ENCODE assay signal across 1 worm cellular context in the genomic region with DNA sequence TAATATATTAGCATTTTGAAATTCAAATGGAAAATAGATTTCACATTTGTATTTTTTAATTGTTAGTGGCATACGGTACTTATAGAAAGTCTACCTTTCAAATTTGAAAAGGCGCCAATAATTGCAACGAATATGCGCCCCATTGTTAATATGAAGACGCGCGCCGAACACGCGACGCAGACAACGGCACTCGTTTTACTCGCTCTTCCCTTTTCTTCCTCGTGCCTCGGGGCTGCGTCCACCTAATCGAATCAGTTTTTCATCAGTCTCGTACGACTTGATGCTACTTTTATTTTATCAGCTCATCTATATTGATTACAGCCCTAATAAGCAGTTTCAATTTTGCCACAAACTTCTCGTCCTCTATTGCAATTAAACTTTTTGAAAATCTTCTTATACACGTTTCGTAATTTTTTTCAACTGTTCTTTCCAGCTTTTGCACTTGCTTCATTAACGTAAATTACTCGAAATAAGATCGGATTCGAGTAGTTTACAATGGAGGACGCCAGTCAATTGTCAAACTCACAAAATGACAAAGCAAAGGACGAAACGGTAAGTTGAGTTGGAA.
TF ChIP-seq lines count a peak whose summit lies in the region.

A gene (plus strand): TSS at position 432 of the 568 bp plus-strand sequence.

TF ChIP-seq in whole organism, L1 larva, 84 proteins besides CTCF, POLR2A, EP300 and RAD21 (continued from another document):
- peak; percentile 68 for TF ChIP-seq rnt-1 (tag; optimal IDR thresholded peaks at IDR 0.05; lab: Kevin White, UChicago)
- TF ChIP-seq alr-1 (tag; optimal IDR thresholded peaks at IDR 0.05; lab: Kevin White, UChicago; ENCODE audit: borderline replicate concordance): no peak
- TF ChIP-seq lin-39 (tag; optimal IDR thresholded peaks at IDR 0.05; lab: Kevin White, UChicago): no peak
- TF ChIP-seq ceh-63 (GFP tag; optimal IDR thresholded peaks at IDR 0.05; lab: Kevin White, UChicago): no peak
- no peak for TF ChIP-seq hlh-17 (GFP tag; optimal IDR thresholded peaks at IDR 0.05; lab: Kevin White, UChicago; ENCODE audit: borderline replicate concordance)
- TF ChIP-seq unc-86 (tag; optimal IDR thresholded peaks at IDR 0.05; lab: Kevin White, UChicago): no peak
- TF ChIP-seq swsn-7 (tag; optimal IDR thresholded peaks at IDR 0.05; lab: Kevin White, UChicago): peak; percentile 61
- TF ChIP-seq ces-1 (GFP tag; optimal IDR thresholded peaks at IDR 0.05; lab: Kevin White, UChicago): no peak
- TF ChIP-seq vab-15 (tag; optimal IDR thresholded peaks at IDR 0.05; lab: Kevin White, UChicago): peak; percentile 46
- no peak for TF ChIP-seq nhr-237 (tag; optimal IDR thresholded peaks at IDR 0.05; lab: Kevin White, UChicago)
- peak; percentile 58 for TF ChIP-seq nhr-19 (GFP tag; conservative IDR thresholded peaks at IDR 0.05; lab: Robert Waterston, UW)
- TF ChIP-seq elt-3 (tag; optimal IDR thresholded peaks at IDR 0.05; lab: Kevin White, UChicago): peak in 1 of 6 experiments; percentile 45
- TF ChIP-seq unc-30 (tag; optimal IDR thresholded peaks at IDR 0.05; lab: Kevin White, UChicago): no peak
- peak; percentile 67 for TF ChIP-seq isw-1 (GFP tag; IDR thresholded peaks at IDR 0.05; lab: Robert Waterston, UW)
- TF ChIP-seq snu-23 (GFP tag; optimal IDR thresholded peaks at IDR 0.05; lab: Kevin White, UChicago): peak; percentile 72
